Worm (Caenorhabditis elegans) whole organism, young adult: Measurements from ENCODE around the gene srt-8.

Experiments used
- B0035.1 ChIP-seq: sonication (generic microtip); optimal IDR thresholded peaks from 2 replicates; lab custom pipeline; 2016; ENCODE audit warnings: missing genetic modification characterization, mild to moderate bottlenecking, missing compliant biosample characterization, missing genotype, missing genetic modification reagents
- C06A6.2 ChIP-seq: fragments of 200-800 bp; sonication (Bioruptor generic); conservative IDR thresholded peaks from 2 replicates; pipeline ENCODE4 v1.3.6; 2022; ENCODE audit warnings: missing genetic modification characterization, missing compliant biosample characterization
- F10E7.11 ChIP-seq: sonication (generic microtip); optimal IDR thresholded peaks from 2 replicates; lab custom pipeline; 2017; ENCODE audit warnings: mild to moderate bottlenecking, missing genetic modification characterization, moderate library complexity, missing compliant biosample characterization
- F37B4.10 ChIP-seq: fragments of 200-800 bp; sonication (Bioruptor generic); IDR thresholded peaks from 2 replicates; pipeline ENCODE4 v1.3.6; 2022; ENCODE audit warnings: missing genetic modification characterization, missing compliant biosample characterization
- Y95B8A.8 ChIP-seq: fragments of 200-800 bp; sonication (Bioruptor generic); IDR thresholded peaks from 2 replicates; pipeline ENCODE4 v1.3.6; 2022; ENCODE audit warnings: missing genetic modification reagents, missing genetic modification characterization, missing compliant biosample characterization
- bed-2 ChIP-seq: fragments of 200-800 bp; sonication (Bioruptor generic); IDR thresholded peaks from 2 replicates; pipeline ENCODE4 v1.3.6; 2022; ENCODE audit warnings: missing genetic modification reagents, missing genetic modification characterization, missing compliant biosample characterization
- ceh-100 ChIP-seq: fragments of 200-800 bp; sonication (Bioruptor generic); IDR thresholded peaks from 2 replicates; pipeline ENCODE4 v1.3.6; 2022; ENCODE audit warnings: missing genetic modification reagents, missing genetic modification characterization, missing compliant biosample characterization
- dox-1 ChIP-seq: fragments of 200-800 bp; sonication (Bioruptor generic); IDR thresholded peaks from 2 replicates; pipeline ENCODE4 v1.3.6; 2022; ENCODE audit warnings: missing genetic modification reagents, missing genetic modification characterization, missing compliant biosample characterization
- dpl-1 ChIP-seq: fragments of 150-350 bp; optimal IDR thresholded peaks from 2 replicates; lab custom pipeline; 2014; ENCODE audit warnings: missing biosample characterization, missing genetic modification reagents, missing genetic modification characterization
- egrh-3 ChIP-seq: fragments of 200-800 bp; sonication (Bioruptor generic); IDR thresholded peaks from 2 replicates; pipeline ENCODE4 v1.3.6; 2022; ENCODE audit warnings: missing genetic modification reagents, missing genetic modification characterization, missing compliant biosample characterization
- lin-26 ChIP-seq: fragments of 200-800 bp; sonication (Bioruptor generic); IDR thresholded peaks from 2 replicates; pipeline ENCODE4 v1.3.6; 2022; ENCODE audit warnings: missing genetic modification reagents, missing genetic modification characterization, missing compliant biosample characterization
- mxl-1 ChIP-seq: sonication (generic microtip); optimal IDR thresholded peaks from 2 replicates; lab custom pipeline; 2016; ENCODE audit warnings: missing genetic modification characterization, missing compliant biosample characterization
- nhr-80 ChIP-seq: sonication (generic microtip); optimal IDR thresholded peaks from 2 replicates; lab custom pipeline; 2016; ENCODE audit warnings: missing genetic modification characterization, missing compliant biosample characterization
- sea-2 ChIP-seq: fragments of 200-800 bp; sonication (Bioruptor generic); IDR thresholded peaks from 2 replicates; pipeline ENCODE4 v1.3.6; 2022; ENCODE audit warnings: missing genetic modification characterization, missing compliant biosample characterization
- zfh-2 ChIP-seq: fragments of 200-800 bp; sonication (Bioruptor generic); conservative IDR thresholded peaks from 2 replicates; pipeline ENCODE4 v1.3.6; 2022; ENCODE audit warnings: missing genetic modification reagents, missing genetic modification characterization, missing compliant biosample characterization
- ztf-18 ChIP-seq: sonication (generic microtip); optimal IDR thresholded peaks from 2 replicates; lab custom pipeline; 2016; ENCODE audit warnings: missing genotype, mild to moderate bottlenecking, missing genetic modification characterization, missing compliant biosample characterization
- ztf-28 ChIP-seq: fragments of 200-800 bp; sonication (Bioruptor generic); IDR thresholded peaks from 2 replicates; pipeline ENCODE4 v1.3.6; 2022; ENCODE audit warnings: missing genetic modification reagents, missing genetic modification characterization, missing compliant biosample characterization

srt-8 gene

DNA sequence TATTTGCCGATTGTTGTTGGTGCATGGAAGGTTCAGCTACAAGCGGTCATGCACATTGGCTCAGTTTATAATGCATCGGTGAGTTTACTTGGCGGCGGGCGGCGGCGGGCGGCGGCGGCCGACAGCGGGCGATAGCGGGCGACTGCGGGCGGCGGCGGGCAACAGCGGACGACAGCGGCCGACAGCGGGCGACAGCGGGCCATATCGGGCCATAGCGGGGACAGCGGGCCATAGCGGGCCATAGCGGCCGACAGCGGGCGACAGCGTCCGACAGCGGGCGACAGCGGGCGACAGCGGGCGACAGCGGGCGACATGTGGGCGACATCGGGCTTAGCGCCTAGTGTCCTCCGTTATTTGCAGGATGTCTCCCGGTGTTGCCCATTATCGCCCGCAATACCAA is 45.8 kb downstream of the srt-8 start:
- no peak for TF ChIP-seq C06A6.2 (GFP tag; lab: Robert Waterston, UW)
- TF ChIP-seq nhr-80 = no peak
- peak; percentile 22; the same call in 1 of the 2 replicates for TF ChIP-seq bed-2 (GFP tag; lab: Robert Waterston, UW)
- peak; percentile 98 for TF ChIP-seq egrh-3 (GFP tag; lab: Robert Waterston, UW)
- TF ChIP-seq zfh-2 (GFP tag; lab: Robert Waterston, UW) = peak; percentile 97
- TF ChIP-seq lin-26 = 0 out of 2 replicates have a peak, but pooled peaks have one; percentile 47
- TF ChIP-seq ztf-28 (GFP tag; lab: Robert Waterston, UW) = 0 out of 2 replicates have a peak, but pooled peaks have one; percentile 17
- peak; percentile 13; the same call in 1 of the 2 replicates for TF ChIP-seq dox-1 (GFP tag; lab: Robert Waterston, UW)
- TF ChIP-seq ceh-100 (GFP tag; lab: Robert Waterston, UW) = no peak
- no peak for TF ChIP-seq B0035.1 (tag; lab: Kevin White, UChicago)
- no peak for TF ChIP-seq ztf-18
- no peak for TF ChIP-seq dpl-1 (GFP tag; lab: Kevin White, UChicago)
- peak; percentile 45; the same call in 1 of the 2 replicates for TF ChIP-seq sea-2 (GFP tag; lab: Robert Waterston, UW)
- TF ChIP-seq F10E7.11 = peak; percentile 38

DNA sequence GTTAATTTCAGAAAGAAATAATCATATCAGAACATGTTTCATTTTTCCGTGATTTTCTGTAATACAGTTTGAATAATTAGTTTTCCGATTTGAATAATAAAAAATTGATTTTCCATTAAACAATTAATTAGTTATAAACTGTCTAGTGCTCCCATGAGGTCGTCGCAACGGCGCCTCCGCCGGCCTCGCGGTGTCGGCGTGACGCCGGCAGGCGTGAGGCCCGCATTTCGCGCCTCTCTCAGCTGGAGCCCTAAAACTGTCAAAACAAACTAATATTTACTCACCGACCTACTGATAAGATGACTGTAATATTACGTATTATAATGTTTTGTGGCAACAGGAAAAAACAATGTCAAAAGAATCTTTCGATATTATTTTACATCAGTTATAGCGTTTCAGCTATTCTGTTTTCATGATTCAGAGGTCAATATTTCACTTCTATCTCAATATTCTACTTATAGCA is 47.0 kb downstream of the srt-8 start, which contains the start of gene F02C9.2:
Gene F02C9.2, plus strand, starts transcription at position 413 of the 463 bp plus-strand sequence.
- peak; percentile 81 for TF ChIP-seq zfh-2 (GFP tag; lab: Robert Waterston, UW)
- TF ChIP-seq egrh-3 (GFP tag; lab: Robert Waterston, UW) = peak; percentile 41; the same call in 1 of the 2 replicates
- no peak for TF ChIP-seq Y95B8A.8
- TF ChIP-seq mxl-1 (tag; lab: Kevin White, UChicago) = no peak
- no peak for TF ChIP-seq F37B4.10 (GFP tag; lab: Robert Waterston, UW)
- TF ChIP-seq, all 124 proteins: peak for 2
